Worm (Caenorhabditis elegans): Measurements from ENCODE around the gene ZK632.2.
A peak's percentile ranks its signal among the peaks of the same experiment; 100 is the strongest.

ZK632.2 gene

ce11 chrIII:9824330-9824934, 25.5 kb downstream of the ZK632.2 start, which contains the start of gene lin-52:
Gene lin-52 (minus strand): TSS chrIII:9824750.
- TF ChIP-seq sptf-1 (tag; optimal IDR thresholded peaks at IDR 0.05), result no peak
- no peak for TF ChIP-seq mls-2 (tag; optimal IDR thresholded peaks at IDR 0.05)
- no peak for TF ChIP-seq unc-62 (GFP tag; optimal IDR thresholded peaks at IDR 0.05)
- no peak for TF ChIP-seq hlh-1 (tag; optimal IDR thresholded peaks at IDR 0.05)

ce11 chrIII:9825073-9825828, 26.3 kb downstream of the ZK632.2 start, which contains the start of gene ZK632.9:
Gene ZK632.9 (minus strand): TSS chrIII:9825432.
- TF ChIP-seq pha-4 (tag; optimal IDR thresholded peaks at IDR 0.05) (no peak), ceh-43 (GFP tag; optimal IDR thresholded peaks at IDR 0.05) (no peak), ces-1 (GFP tag; optimal IDR thresholded peaks at IDR 0.05) (no peak), mls-2 (tag; optimal IDR thresholded peaks at IDR 0.05) (no peak), unc-39 (tag; optimal IDR thresholded peaks at IDR 0.05) (no peak), zip-8 (tag; optimal IDR thresholded peaks at IDR 0.05) (no peak), ham-2 (GFP tag; optimal IDR thresholded peaks at IDR 0.05) (no peak), elt-3 (tag; optimal IDR thresholded peaks at IDR 0.05) (no peak), elt-1 (tag; optimal IDR thresholded peaks at IDR 0.05; ENCODE audit: borderline replicate concordance, insufficient read depth) (no peak), nhr-237 (tag; optimal IDR thresholded peaks at IDR 0.05) (no peak), unc-62 (GFP tag; optimal IDR thresholded peaks at IDR 0.05) (no peak), unc-120 (tag; optimal IDR thresholded peaks at IDR 0.05; ENCODE audit: poor library complexity, severe bottlenecking) (no peak)

DNA sequence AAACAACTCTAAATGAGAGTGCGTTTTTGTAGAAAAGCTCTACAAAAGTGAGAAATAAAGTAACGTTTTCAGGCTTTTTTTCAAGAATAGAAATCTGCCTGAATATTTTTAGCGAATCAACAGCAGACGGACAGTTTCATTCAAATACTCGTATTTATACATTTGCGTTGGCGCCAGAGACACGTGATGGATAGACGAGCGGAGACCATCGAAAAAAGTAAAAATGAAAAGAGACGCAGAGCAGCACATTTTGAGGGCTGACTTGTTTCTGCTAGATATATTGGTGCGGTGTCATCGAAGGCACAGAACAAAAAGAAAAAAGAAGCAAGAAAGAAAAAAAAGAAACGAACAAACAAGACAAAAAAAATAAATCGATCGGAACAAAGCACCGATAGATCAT, 27.1 kb downstream of the ZK632.2 start:
- TF ChIP-seq mls-2 (tag; optimal IDR thresholded peaks at IDR 0.05) (no peak), nhr-76 (tag; optimal IDR thresholded peaks at IDR 0.05) (no peak), ces-1 (GFP tag; optimal IDR thresholded peaks at IDR 0.05) (no peak), cnd-1 (tag; optimal IDR thresholded peaks at IDR 0.05) (no peak), unc-39 (tag; optimal IDR thresholded peaks at IDR 0.05) (no peak), elt-1 (tag; optimal IDR thresholded peaks at IDR 0.05; ENCODE audit: borderline replicate concordance, insufficient read depth) (no peak), mep-1 (tag; optimal IDR thresholded peaks at IDR 0.05) (peak; percentile 3)

ce11 chrIII:9827163-9827951, 28.4 kb downstream of the ZK632.2 start, which contains the start of the genes ZK632.10 and ZK632.11:
Gene ZK632.10 (minus strand): TSS chrIII:9827722.
Gene ZK632.11 (plus strand): TSS chrIII:9827915.
- no peak for TF ChIP-seq mab-5 (tag; optimal IDR thresholded peaks at IDR 0.05)
- peak; percentile 96 for TF ChIP-seq lsy-2 (tag; optimal IDR thresholded peaks at IDR 0.05)
- peak; percentile 38 for TF ChIP-seq zip-8 (tag; optimal IDR thresholded peaks at IDR 0.05)
- peak; percentile 9 for TF ChIP-seq nhr-237 (tag; optimal IDR thresholded peaks at IDR 0.05)
- peak; percentile 76 for TF ChIP-seq pha-4 (tag; optimal IDR thresholded peaks at IDR 0.05)
- TF ChIP-seq mep-1 (tag; optimal IDR thresholded peaks at IDR 0.05), result peak; percentile 4
- peak; percentile 61 for TF ChIP-seq ces-1 (GFP tag; optimal IDR thresholded peaks at IDR 0.05)
- no peak for TF ChIP-seq blmp-1 (tag; optimal IDR thresholded peaks at IDR 0.05)

- TF ChIP-seq lsy-2 (tag; optimal IDR thresholded peaks at IDR 0.05), result no peak
- TF ChIP-seq bed-3 (GFP tag; optimal IDR thresholded peaks at IDR 0.05), result no peak
- TF ChIP-seq nhr-237 (tag; optimal IDR thresholded peaks at IDR 0.05), result no peak
- no peak for TF ChIP-seq lin-13 (tag; optimal IDR thresholded peaks at IDR 0.05)
Measured at ce11 chrIII:9830502-9830901, 31.6 kb downstream of the ZK632.2 start, which contains the start of gene ZK632.12. Gene ZK632.12 (plus strand): TSS chrIII:9830802.

DNA sequence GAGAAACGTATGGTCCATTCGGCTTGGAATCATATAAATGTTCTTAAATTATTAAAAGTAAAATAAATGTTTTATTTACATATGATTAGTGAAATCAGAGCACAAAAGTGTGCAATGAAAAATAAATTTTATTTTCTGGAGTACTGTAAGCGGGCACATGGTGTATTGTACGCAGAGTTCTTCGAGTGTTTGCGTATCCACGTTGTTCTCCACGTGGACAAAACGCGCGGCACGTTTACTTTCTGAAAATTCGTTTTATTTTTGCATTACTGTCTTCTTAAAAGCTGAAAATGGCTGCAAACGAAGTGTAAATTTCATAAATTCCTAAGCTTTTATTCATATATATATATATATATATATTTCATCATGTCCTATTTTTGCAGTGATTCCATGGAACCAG, 33.7 kb downstream of the ZK632.2 start:
- TF ChIP-seq mab-5 (tag; optimal IDR thresholded peaks at IDR 0.05) (no peak), nhr-28 (tag; optimal IDR thresholded peaks at IDR 0.05) (no peak), nhr-76 (tag; optimal IDR thresholded peaks at IDR 0.05) (no peak), sem-2 (GFP tag; optimal IDR thresholded peaks at IDR 0.05) (no peak), nhr-12 (tag; optimal IDR thresholded peaks at IDR 0.05) (no peak), ztf-11 (tag; optimal IDR thresholded peaks at IDR 0.05) (no peak), mep-1 (tag; optimal IDR thresholded peaks at IDR 0.05) (no peak), unc-39 (tag; optimal IDR thresholded peaks at IDR 0.05) (no peak), hlh-1 (tag; optimal IDR thresholded peaks at IDR 0.05) (no peak), zip-8 (tag; optimal IDR thresholded peaks at IDR 0.05) (no peak), snpc-4 (tag; optimal IDR thresholded peaks at IDR 0.05) (no peak), lin-32 (GFP tag; optimal IDR thresholded peaks at IDR 0.05) (no peak)

Measured in whole organism, mixed stage, embryonic.